Fruit fly (Drosophila melanogaster) whole organism, prepupa: Measurements from ENCODE around the gene sav.

ENCODE experiments used
- CG6276 ChIP-seq: fragments of 200-800 bp; sonication (Bioruptor generic); optimal IDR thresholded peaks from 2 replicates; lab custom pipeline; 2017; ENCODE audit warnings: missing biosample characterization, mild to moderate bottlenecking, missing genetic modification characterization
- dsx ChIP-seq: fragments of 200-800 bp; optimal IDR thresholded peaks from 3 replicates; lab custom pipeline; 2019; ENCODE audit warnings: missing biosample characterization, mild to moderate bottlenecking, missing genetic modification characterization, moderate library complexity; ENCODE audit not compliant: poor library complexity, severe bottlenecking
- fkh ChIP-seq: fragments of 200-800 bp; sonication (Bioruptor generic); optimal IDR thresholded peaks from 3 replicates; lab custom pipeline; 2017; ENCODE audit warnings: missing biosample characterization, mild to moderate bottlenecking, missing genetic modification characterization, moderate library complexity
- pdm3 ChIP-seq: fragments of 200-800 bp; sonication (Bioruptor generic); optimal IDR thresholded peaks from 3 replicates; lab custom pipeline; 2016; ENCODE audit warnings: missing biosample characterization, missing genetic modification characterization

DNA sequence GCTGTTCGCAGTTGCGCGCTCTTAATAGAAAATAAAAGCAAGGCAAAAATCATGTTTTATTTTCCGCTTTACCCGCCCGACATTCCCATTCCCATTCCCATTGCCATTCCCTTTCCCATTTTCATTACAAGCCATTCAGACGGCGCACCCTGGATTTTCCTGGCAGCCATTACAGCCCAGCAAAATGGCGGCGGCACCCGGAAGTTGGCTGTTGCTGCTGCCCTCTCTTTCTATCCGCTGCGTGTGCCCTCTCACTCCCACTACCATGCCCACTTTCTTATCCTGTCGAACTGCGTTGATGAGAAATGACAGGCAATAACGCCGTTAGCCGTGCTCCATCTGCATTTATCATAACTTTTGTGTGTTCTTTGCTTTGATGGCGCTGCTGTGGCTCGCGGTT lies 27.1 kb upstream of the sav start:
- TF ChIP-seq CG6276 (GFP tag; lab: Kevin White, UChicago), result no peak
- no peak for TF ChIP-seq fkh (GFP tag; lab: Kevin White, UChicago)
- TF ChIP-seq dsx (GFP tag; lab: Kevin White, UChicago), result no peak
- no peak for TF ChIP-seq pdm3 (GFP tag; lab: Kevin White, UChicago)
